Worm (Caenorhabditis elegans) whole organism, L2 larva: Measurements from ENCODE around the gene hmg-4.

Source experiments
- C34F6.9 ChIP-seq: fragments of 150-350 bp; optimal IDR thresholded peaks from 2 replicates; lab custom pipeline; 2014; ENCODE audit warnings: missing biosample characterization, missing genetic modification characterization
- F13H6.1 ChIP-seq: sonication (generic microtip); optimal IDR thresholded peaks from 2 replicates; lab custom pipeline; 2016; ENCODE audit warnings: missing genetic modification characterization, missing compliant biosample characterization
- R02D3.7 ChIP-seq: fragments of 150-350 bp; optimal IDR thresholded peaks from 2 replicates; lab custom pipeline; 2014; ENCODE audit warnings: missing biosample characterization, missing genetic modification characterization
- Y55F3AM.14 ChIP-seq: fragments of 200-800 bp; sonication (Bioruptor generic); optimal IDR thresholded peaks from 2 replicates; lab custom pipeline; 2018; ENCODE audit warnings: mild to moderate bottlenecking, missing genetic modification characterization, missing compliant biosample characterization
- ZK546.5 ChIP-seq: sonication (generic microtip); optimal IDR thresholded peaks from 2 replicates; lab custom pipeline; 2017; ENCODE audit warnings: missing biosample characterization, missing genetic modification characterization
- alr-1 ChIP-seq: fragments of 150-350 bp; optimal IDR thresholded peaks from 2 replicates; lab custom pipeline; 2014; ENCODE audit warnings: missing biosample characterization, missing genetic modification characterization
- aly-2 ChIP-seq: fragments of 150-350 bp; optimal IDR thresholded peaks from 2 replicates; lab custom pipeline; 2014; ENCODE audit warnings: missing biosample characterization, missing genetic modification characterization
- ama-1 ChIP-seq: fragments of 150-350 bp; optimal IDR thresholded peaks from 2 replicates; lab custom pipeline; 2018; ENCODE audit warnings: inconsistent platforms
- blmp-1 ChIP-seq: sonication (generic microtip); optimal IDR thresholded peaks from 2 replicates; lab custom pipeline; 2017; ENCODE audit warnings: missing genetic modification characterization, mild to moderate bottlenecking, missing compliant biosample characterization, antibody characterized with exemption, moderate library complexity; ENCODE audit not compliant: insufficient read depth
- ceh-16 ChIP-seq: fragments of 150-350 bp; optimal IDR thresholded peaks from 2 replicates; lab custom pipeline; 2014; ENCODE audit warnings: missing biosample characterization, missing genetic modification characterization
- ceh-82 ChIP-seq: fragments of 150-350 bp; optimal IDR thresholded peaks from 2 replicates; lab custom pipeline; 2014; ENCODE audit warnings: missing biosample characterization, missing genetic modification characterization
- crh-2 ChIP-seq: sonication (generic microtip); optimal IDR thresholded peaks from 2 replicates; lab custom pipeline; 2017; ENCODE audit warnings: missing biosample characterization, missing genetic modification characterization
- dmd-4 ChIP-seq: sonication (generic microtip); optimal IDR thresholded peaks from 2 replicates; lab custom pipeline; 2017; ENCODE audit warnings: missing biosample characterization, missing genetic modification characterization
- egl-27 ChIP-seq: sonication (generic microtip); optimal IDR thresholded peaks from 3 replicates; lab custom pipeline; 2017; ENCODE audit warnings: missing biosample characterization, missing genetic modification reagents, missing genetic modification characterization
- elt-1 ChIP-seq: fragments of 150-350 bp; optimal IDR thresholded peaks from 2 replicates; lab custom pipeline; 2014; ENCODE audit warnings: missing biosample characterization, missing genetic modification characterization
- fos-1 ChIP-seq: fragments of 150-350 bp; optimal IDR thresholded peaks from 2 replicates; lab custom pipeline; 2014; ENCODE audit warnings: missing biosample characterization, missing genetic modification characterization
- gmeb-1 ChIP-seq: fragments of 150-350 bp; optimal IDR thresholded peaks from 2 replicates; lab custom pipeline; 2014; ENCODE audit warnings: missing biosample characterization, missing genetic modification characterization
- lin-11 ChIP-seq: fragments of 150-350 bp; sonication (generic microtip); optimal IDR thresholded peaks from 2 replicates; lab custom pipeline; 2014; ENCODE audit warnings: missing biosample characterization, missing genetic modification characterization, inconsistent platforms, mixed read lengths
- lin-39 ChIP-seq: fragments of 150-350 bp; optimal IDR thresholded peaks from 2 replicates; lab custom pipeline; 2014; ENCODE audit warnings: missing biosample characterization, missing genetic modification reagents, missing genetic modification characterization
- lsy-2 ChIP-seq, 2 experiments: fragments of 150-350 bp in 1 of 2; sonication (generic microtip) in 1 of 2; optimal IDR thresholded peaks; 2 replicates each; lab custom pipeline; 2014 to 2017; ENCODE audit warnings: missing biosample characterization in 2 of 2, missing genetic modification characterization in 2 of 2
- mab-5 ChIP-seq: fragments of 150-350 bp; optimal IDR thresholded peaks from 2 replicates; lab custom pipeline; 2014; ENCODE audit warnings: missing biosample characterization, missing genetic modification characterization
- mbf-1 ChIP-seq: sonication (generic microtip); optimal IDR thresholded peaks from 2 replicates; lab custom pipeline; 2017; ENCODE audit warnings: missing biosample characterization, missing genetic modification characterization
- nhr-10 ChIP-seq: sonication (generic microtip); optimal IDR thresholded peaks from 2 replicates; lab custom pipeline; 2017; ENCODE audit warnings: missing biosample characterization, missing genetic modification characterization
- nhr-11 ChIP-seq: fragments of 150-350 bp; optimal IDR thresholded peaks from 2 replicates; lab custom pipeline; 2014; ENCODE audit warnings: missing biosample characterization, missing genetic modification characterization
- nhr-12 ChIP-seq: fragments of 150-350 bp; optimal IDR thresholded peaks from 2 replicates; lab custom pipeline; 2014; ENCODE audit warnings: missing biosample characterization, missing genetic modification characterization
- nhr-129 ChIP-seq: fragments of 150-350 bp; optimal IDR thresholded peaks from 2 replicates; lab custom pipeline; 2014; ENCODE audit warnings: missing biosample characterization, missing genetic modification characterization
- nhr-21 ChIP-seq: fragments of 150-350 bp; optimal IDR thresholded peaks from 2 replicates; lab custom pipeline; 2014; ENCODE audit warnings: missing biosample characterization, missing genetic modification characterization
- nhr-237 ChIP-seq: fragments of 150-350 bp; optimal IDR thresholded peaks from 2 replicates; lab custom pipeline; 2014; ENCODE audit warnings: missing biosample characterization, missing genetic modification characterization
- nhr-25 ChIP-seq: fragments of 150-350 bp; sonication (generic microtip); optimal IDR thresholded peaks from 3 replicates; lab custom pipeline; 2014; ENCODE audit warnings: missing biosample characterization, missing genetic modification characterization
- nhr-6 ChIP-seq: fragments of 150-350 bp; optimal IDR thresholded peaks from 2 replicates; lab custom pipeline; 2014; ENCODE audit warnings: missing biosample characterization, missing genetic modification characterization
- nhr-77 ChIP-seq: fragments of 150-350 bp; optimal IDR thresholded peaks from 2 replicates; lab custom pipeline; 2014; ENCODE audit warnings: missing biosample characterization, missing genetic modification characterization
- peb-1 ChIP-seq: fragments of 150-350 bp; optimal IDR thresholded peaks from 2 replicates; lab custom pipeline; 2014; ENCODE audit warnings: missing biosample characterization, missing genetic modification characterization
- sem-4 ChIP-seq: fragments of 150-350 bp; optimal IDR thresholded peaks from 2 replicates; lab custom pipeline; 2014; ENCODE audit warnings: missing biosample characterization, missing genetic modification reagents, missing genetic modification characterization
- sma-3 ChIP-seq: sonication (generic microtip); optimal IDR thresholded peaks from 2 replicates; lab custom pipeline; 2016; ENCODE audit warnings: missing genetic modification reagents, missing genetic modification characterization, missing compliant biosample characterization
- sma-9 ChIP-seq, 2 experiments: fragments of 150-350 bp in 1 of 2; sonication (generic microtip) in 1 of 2; optimal IDR thresholded peaks; 2 replicates each; lab custom pipeline; 2014 to 2016; ENCODE audit warnings: missing genetic modification characterization in 2 of 2, mild to moderate bottlenecking in 1 of 2, missing biosample characterization in 1 of 2, missing compliant biosample characterization in 1 of 2, missing genetic modification reagents in 1 of 2, moderate library complexity in 1 of 2
- snpc-4 ChIP-seq: fragments of 150-350 bp; optimal IDR thresholded peaks from 2 replicates; lab custom pipeline; 2014; ENCODE audit warnings: missing biosample characterization, missing genetic modification characterization
- unc-39 ChIP-seq: fragments of 150-350 bp; optimal IDR thresholded peaks from 2 replicates; lab custom pipeline; 2014; ENCODE audit warnings: missing biosample characterization, missing genetic modification characterization
- unc-55 ChIP-seq: fragments of 150-350 bp; sonication (generic microtip); optimal IDR thresholded peaks from 3 replicates; lab custom pipeline; 2014; ENCODE audit warnings: missing biosample characterization, missing genetic modification reagents, missing genetic modification characterization
- unc-62 ChIP-seq: fragments of 150-350 bp; optimal IDR thresholded peaks from 2 replicates; lab custom pipeline; 2014; ENCODE audit warnings: missing biosample characterization, missing genetic modification reagents, missing genetic modification characterization
- zag-1 ChIP-seq: fragments of 150-350 bp; optimal IDR thresholded peaks from 2 replicates; lab custom pipeline; 2014; ENCODE audit warnings: missing biosample characterization, missing genetic modification characterization
- ztf-1 ChIP-seq: fragments of 200-800 bp; sonication (Bioruptor generic); conservative IDR thresholded peaks from 2 replicates; pipeline ENCODE4 v1.3.6; 2022; ENCODE audit warnings: missing genetic modification characterization, missing compliant biosample characterization
- ztf-11 ChIP-seq: sonication (generic microtip); optimal IDR thresholded peaks from 2 replicates; lab custom pipeline; 2017; ENCODE audit warnings: missing biosample characterization, missing genetic modification characterization
- ztf-4 ChIP-seq: fragments of 150-350 bp; optimal IDR thresholded peaks from 2 replicates; lab custom pipeline; 2014; ENCODE audit warnings: missing biosample characterization, missing genetic modification characterization

hmg-4 gene

DNA sequence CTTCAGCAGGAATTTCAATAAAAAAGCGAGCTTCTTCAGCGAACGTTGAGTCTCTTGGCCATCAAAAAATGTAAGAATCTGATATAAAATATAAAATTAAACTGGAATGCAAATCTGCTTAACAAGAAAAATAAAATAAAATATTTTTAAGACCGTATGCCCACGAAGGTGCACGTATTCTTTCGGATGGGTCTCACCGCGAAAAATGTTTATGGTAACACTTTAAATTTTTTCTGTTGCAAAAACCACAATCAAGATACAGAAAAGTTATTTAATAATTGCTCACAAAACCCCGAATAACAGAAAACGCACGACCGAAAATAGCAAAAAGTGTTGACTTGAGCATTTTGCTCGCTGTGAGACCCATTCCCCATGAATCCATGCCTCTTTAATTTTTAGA is 42.3 kb downstream of the hmg-4 start:
- TF ChIP-seq nhr-12 (tag; lab: Kevin White, UChicago), result no peak
- TF ChIP-seq ceh-82, result no peak
- no peak for TF ChIP-seq mbf-1 (tag; lab: Kevin White, UChicago)
- no peak for TF ChIP-seq gmeb-1 (tag; lab: Kevin White, UChicago)
- no peak for TF ChIP-seq fos-1
- TF ChIP-seq R02D3.7, result no peak
- TF ChIP-seq lin-11, result no peak
- no peak for TF ChIP-seq mab-5 (tag; lab: Kevin White, UChicago)
- TF ChIP-seq, all 48 proteins: peak for 0

- no peak for TF ChIP-seq sem-4 (tag; lab: Kevin White, UChicago)
- TF ChIP-seq ztf-4 (tag; lab: Kevin White, UChicago), result no peak
- no peak for TF ChIP-seq nhr-6 (tag; lab: Kevin White, UChicago)
- no peak for TF ChIP-seq ceh-16
- no peak for TF ChIP-seq unc-62
- no peak for TF ChIP-seq mab-5 (tag; lab: Kevin White, UChicago)
- TF ChIP-seq peb-1 (tag; lab: Kevin White, UChicago), result no peak
- no peak for TF ChIP-seq elt-1
- TF ChIP-seq zag-1 (tag; lab: Kevin White, UChicago), result no peak
- TF ChIP-seq nhr-12 (tag; lab: Kevin White, UChicago), result no peak
- no peak for TF ChIP-seq gmeb-1 (tag; lab: Kevin White, UChicago)
- TF ChIP-seq snpc-4 (tag; lab: Kevin White, UChicago), result no peak
- TF ChIP-seq aly-2 (tag; lab: Kevin White, UChicago), result no peak
- TF ChIP-seq egl-27 (tag; lab: Kevin White, UChicago), result peak; percentile 6
- TF ChIP-seq unc-39, result no peak
- peak; percentile 15 for TF ChIP-seq C34F6.9 (tag; lab: Kevin White, UChicago)
- no peak for TF ChIP-seq dmd-4
- TF ChIP-seq ztf-11 (tag; lab: Kevin White, UChicago), result no peak
- no peak for TF ChIP-seq R02D3.7
- no peak for TF ChIP-seq unc-55 (GFP tag; lab: Kevin White, UChicago)
- no peak for TF ChIP-seq alr-1 (tag; lab: Kevin White, UChicago)
- peak; percentile 1 for TF ChIP-seq ama-1
- TF ChIP-seq lsy-2 (tag; optimal IDR thresholded peaks at IDR 0.05; lab: Kevin White, UChicago), result peak in 1 of 2 experiments; percentile 48
Observed at ce11 chrIII:7338693-7339092, 42.7 kb downstream of the hmg-4 start, which contains the start of gene kap-1. Gene kap-1 (plus strand): TSS chrIII:7338835.

DNA sequence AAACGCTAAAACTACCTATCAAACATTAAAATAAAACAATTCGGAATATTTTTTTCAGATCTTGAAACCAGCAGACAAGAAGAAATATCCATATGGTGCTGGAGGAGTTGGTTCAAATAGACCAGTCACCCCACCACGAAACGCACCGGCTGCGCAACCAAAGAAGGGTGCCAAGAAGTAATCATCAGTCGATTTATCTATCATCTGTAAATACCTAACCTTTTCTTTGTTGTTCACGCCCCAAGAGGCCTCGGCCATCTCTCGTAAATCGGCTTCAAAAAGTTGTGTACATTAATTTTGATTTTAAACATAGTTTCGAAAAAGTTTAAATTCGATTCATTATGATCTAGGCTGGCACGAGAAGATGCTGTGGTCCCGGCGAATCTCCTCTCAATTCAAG is 43.4 kb downstream of the hmg-4 start:
- TF ChIP-seq unc-39, result no peak
- no peak for TF ChIP-seq nhr-6 (tag; lab: Kevin White, UChicago)
- no peak for TF ChIP-seq nhr-10 (tag; lab: Kevin White, UChicago)
- TF ChIP-seq mab-5 (tag; lab: Kevin White, UChicago), result no peak
- TF ChIP-seq egl-27 (tag; lab: Kevin White, UChicago), result no peak
- TF ChIP-seq nhr-11 (tag; lab: Kevin White, UChicago), result no peak
- no peak for TF ChIP-seq aly-2 (tag; lab: Kevin White, UChicago)
- TF ChIP-seq ztf-1, result no peak
- no peak for TF ChIP-seq ZK546.5 (tag; lab: Kevin White, UChicago)
- TF ChIP-seq gmeb-1 (tag; lab: Kevin White, UChicago), result no peak

DNA sequence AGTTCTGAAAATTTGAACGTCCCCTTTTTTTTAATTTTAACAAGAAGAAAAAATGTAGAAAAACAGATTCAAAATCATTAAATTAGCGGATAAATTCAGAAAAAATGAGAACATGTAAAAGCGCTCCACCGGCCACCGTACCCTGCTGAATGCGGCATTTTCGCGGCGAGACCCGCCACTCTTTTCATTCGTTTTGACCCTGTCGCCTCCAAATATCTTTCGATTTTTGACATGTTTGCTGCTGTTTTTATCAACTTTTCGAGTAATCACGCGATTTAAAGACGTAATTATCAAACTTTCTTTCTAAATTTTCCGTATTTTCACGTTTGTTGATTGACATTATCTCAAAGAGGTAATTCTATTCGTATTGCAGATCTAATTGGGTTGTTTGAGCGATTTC is 45.2 kb downstream of the hmg-4 start, which contains the start of gene gsp-2:
Gene gsp-2 (plus strand): TSS at position 374 of the 400 bp plus-strand sequence.
- no peak for TF ChIP-seq dmd-4
- TF ChIP-seq sma-9 (GFP tag; optimal IDR thresholded peaks at IDR 0.05; lab: Kevin White, UChicago), result peak; percentile 33
- TF ChIP-seq sma-9 (tag; optimal IDR thresholded peaks at IDR 0.05; lab: Kevin White, UChicago), result no peak
- TF ChIP-seq nhr-77 (tag; lab: Kevin White, UChicago), result no peak
- TF ChIP-seq unc-39, result no peak
- TF ChIP-seq aly-2 (tag; lab: Kevin White, UChicago), result no peak
- TF ChIP-seq unc-55 (GFP tag; lab: Kevin White, UChicago), result peak; percentile 87
- TF ChIP-seq unc-62, result no peak
- TF ChIP-seq ceh-16, result peak; percentile 42
- no peak for TF ChIP-seq nhr-10 (tag; lab: Kevin White, UChicago)
- peak; percentile 58 for TF ChIP-seq ama-1
- TF ChIP-seq nhr-237 (tag; lab: Kevin White, UChicago), result no peak
- no peak for TF ChIP-seq nhr-11 (tag; lab: Kevin White, UChicago)
- TF ChIP-seq snpc-4 (tag; lab: Kevin White, UChicago), result peak; percentile 54
- TF ChIP-seq Y55F3AM.14, result peak; percentile 43
- peak; percentile 27 for TF ChIP-seq nhr-21 (tag; lab: Kevin White, UChicago)
- TF ChIP-seq lin-39 (tag; lab: Kevin White, UChicago), result no peak
- TF ChIP-seq peb-1 (tag; lab: Kevin White, UChicago), result no peak
- peak; percentile 59 for TF ChIP-seq sma-3 (GFP tag; lab: Kevin White, UChicago)
- peak; percentile 29 for TF ChIP-seq nhr-25
- no peak for TF ChIP-seq ceh-82
- peak; percentile 22 for TF ChIP-seq blmp-1
- TF ChIP-seq nhr-6 (tag; lab: Kevin White, UChicago), result no peak
- TF ChIP-seq F13H6.1, result peak; percentile 23
- TF ChIP-seq ztf-4 (tag; lab: Kevin White, UChicago), result no peak
- peak; percentile 51 for TF ChIP-seq sem-4 (tag; lab: Kevin White, UChicago)
- TF ChIP-seq mbf-1 (tag; lab: Kevin White, UChicago), result no peak
- TF ChIP-seq nhr-12 (tag; lab: Kevin White, UChicago), result no peak
- TF ChIP-seq mab-5 (tag; lab: Kevin White, UChicago), result no peak
- TF ChIP-seq lin-11, result peak; percentile 87
- peak; percentile 86 to 97 for TF ChIP-seq lsy-2 (tag; optimal IDR thresholded peaks at IDR 0.05; lab: Kevin White, UChicago)
- TF ChIP-seq ZK546.5 (tag; lab: Kevin White, UChicago), result peak; percentile 86
- TF ChIP-seq fos-1, result peak; percentile 46
- peak; percentile 77 for TF ChIP-seq crh-2 (tag; lab: Kevin White, UChicago)
- TF ChIP-seq C34F6.9 (tag; lab: Kevin White, UChicago), result peak; percentile 81
- TF ChIP-seq nhr-129, result peak; percentile 77
